Fruit fly (Drosophila melanogaster) whole organism, embryonic: ENCODE measurements around the gene CG44271.

Source experiments
- Abd-B ChIP-seq: fragments of 200-800 bp; sonication (Bioruptor generic); optimal IDR thresholded peaks from 2 replicates; lab custom pipeline; 2018; ENCODE audit warnings: missing biosample characterization, mild to moderate bottlenecking, missing genetic modification characterization, moderate library complexity
- Adf1 ChIP-seq: fragments of 200-800 bp; sonication (Bioruptor generic); IDR thresholded peaks from 2 replicates; pipeline ENCODE4 v1.3.6; 2022; ENCODE audit warnings: missing biosample characterization, missing genetic modification characterization
- Bteb2 ChIP-seq: fragments of 200-800 bp; sonication (Bioruptor generic); optimal IDR thresholded peaks from 2 replicates; lab custom pipeline; 2016; ENCODE audit warnings: missing biosample characterization, missing genetic modification characterization
- CG10147 ChIP-seq: fragments of 200-800 bp; sonication (Bioruptor generic); optimal IDR thresholded peaks from 2 replicates; lab custom pipeline; 2019; ENCODE audit warnings: missing biosample characterization, mild to moderate bottlenecking, missing genetic modification characterization, moderate library complexity
- CG10654 ChIP-seq: fragments of 200-800 bp; sonication (Bioruptor generic); optimal IDR thresholded peaks from 2 replicates; lab custom pipeline; 2016; ENCODE audit warnings: missing biosample characterization, missing genetic modification characterization
- CG10979 ChIP-seq: fragments of 200-800 bp; sonication (Bioruptor generic); optimal IDR thresholded peaks from 2 replicates; lab custom pipeline; 2018; ENCODE audit warnings: missing biosample characterization, mild to moderate bottlenecking, missing genetic modification characterization, moderate library complexity
- CG11560 ChIP-seq: fragments of 200-800 bp; sonication (Bioruptor generic); IDR thresholded peaks from 3 replicates; pipeline ENCODE4 v1.3.6; 2022; ENCODE audit warnings: missing biosample characterization, missing genetic modification characterization
- CG11723 ChIP-seq: fragments of 200-800 bp; sonication (Bioruptor generic); optimal IDR thresholded peaks from 2 replicates; lab custom pipeline; 2017; ENCODE audit warnings: missing biosample characterization, mild to moderate bottlenecking, missing genetic modification characterization
- CG12299 ChIP-seq: fragments of 200-800 bp; sonication (Bioruptor generic); optimal IDR thresholded peaks from 2 replicates; lab custom pipeline; 2018; ENCODE audit warnings: missing biosample characterization, mild to moderate bottlenecking, missing genetic modification characterization
- CG13624 ChIP-seq: fragments of 200-800 bp; sonication (Bioruptor generic); optimal IDR thresholded peaks from 2 replicates; lab custom pipeline; 2016; ENCODE audit warnings: missing biosample characterization, missing genetic modification characterization
- CG14441 ChIP-seq: fragments of 200-800 bp; sonication (Bioruptor generic); IDR thresholded peaks from 2 replicates; pipeline ENCODE4 v1.3.6; 2022; ENCODE audit warnings: missing biosample characterization, missing genetic modification characterization
- CG17385 ChIP-seq: fragments of 200-800 bp; sonication (Bioruptor generic); optimal IDR thresholded peaks from 3 replicates; lab custom pipeline; 2018; ENCODE audit warnings: missing biosample characterization, mild to moderate bottlenecking, missing genetic modification characterization
- CG17612 ChIP-seq: fragments of 200-800 bp; sonication (Bioruptor generic); IDR thresholded peaks from 2 replicates; pipeline ENCODE4 v1.3.6; 2022; ENCODE audit warnings: missing biosample characterization, missing genetic modification characterization
- CG17829 ChIP-seq: fragments of 200-800 bp; optimal IDR thresholded peaks from 2 replicates; lab custom pipeline; 2019; ENCODE audit warnings: missing biosample characterization, mild to moderate bottlenecking, missing genetic modification characterization, moderate library complexity
- CG2116 ChIP-seq: fragments of 200-800 bp; sonication (Bioruptor generic); optimal IDR thresholded peaks from 3 replicates; lab custom pipeline; 2018; ENCODE audit warnings: missing biosample characterization, mild to moderate bottlenecking, missing genetic modification characterization
- CG5245 ChIP-seq: fragments of 200-800 bp; sonication (Bioruptor generic); optimal IDR thresholded peaks from 3 replicates; lab custom pipeline; 2016; ENCODE audit warnings: missing biosample characterization, missing genetic modification characterization
- CG6254 ChIP-seq: fragments of 200-800 bp; sonication (Bioruptor generic); optimal IDR thresholded peaks from 3 replicates; lab custom pipeline; 2017; ENCODE audit warnings: mild to moderate bottlenecking, missing biosample characterization, missing genetic modification reagents, missing genetic modification characterization
- CG8089 ChIP-seq: fragments of 200-800 bp; sonication (Bioruptor generic); optimal IDR thresholded peaks from 3 replicates; lab custom pipeline; 2016; ENCODE audit warnings: missing biosample characterization, missing genetic modification characterization
- CG8281 ChIP-seq: fragments of 200-800 bp; sonication (Bioruptor generic); optimal IDR thresholded peaks from 2 replicates; lab custom pipeline; 2018; ENCODE audit warnings: missing biosample characterization, mild to moderate bottlenecking, missing genetic modification characterization, moderate library complexity
- CG9932 ChIP-seq: fragments of 200-800 bp; sonication (Bioruptor generic); IDR thresholded peaks from 2 replicates; pipeline ENCODE4 v1.3.6; 2022; ENCODE audit warnings: missing biosample characterization, missing genetic modification characterization
- CTCF ChIP-seq: fragments of 200-800 bp; sonication (Bioruptor generic); optimal IDR thresholded peaks from 2 replicates; lab custom pipeline; 2017; ENCODE audit warnings: missing biosample characterization, mild to moderate bottlenecking, missing genetic modification characterization, moderate library complexity
- D ChIP-seq, 2 experiments: fragments of 200-800 bp in 1 of 2; fragments of >200 bp in 1 of 2; sonication (Bioruptor generic) in 1 of 2; optimal IDR thresholded peaks; 2 replicates in 1 of 2; 3 replicates in 1 of 2; lab custom pipeline; 2017; ENCODE audit warnings: mild to moderate bottlenecking in 1 of 2, missing biosample characterization in 1 of 2, missing genetic modification characterization in 1 of 2, missing genetic modification reagents in 1 of 2
- E2f1 ChIP-seq: fragments of 200-800 bp; sonication (Bioruptor generic); IDR thresholded peaks from 2 replicates; pipeline ENCODE4 v1.3.6; 2022; ENCODE audit warnings: missing biosample characterization, missing genetic modification characterization
- Ets65A ChIP-seq: fragments of 200-800 bp; sonication (Bioruptor generic); peaks from one replicate; lab custom pipeline; 2016; ENCODE audit warnings: missing biosample characterization, missing genetic modification characterization
- Fer1 ChIP-seq: fragments of 200-800 bp; sonication (Bioruptor generic); optimal IDR thresholded peaks from 2 replicates; lab custom pipeline; 2017; ENCODE audit warnings: missing biosample characterization, mild to moderate bottlenecking, missing genetic modification characterization
- Hr3 ChIP-seq: fragments of 200-800 bp; sonication (Bioruptor generic); optimal IDR thresholded peaks from 3 replicates; lab custom pipeline; 2016; ENCODE audit warnings: missing biosample characterization, missing genetic modification characterization
- Max ChIP-seq: fragments of 200-800 bp; sonication (Bioruptor generic); optimal IDR thresholded peaks from 2 replicates; lab custom pipeline; 2016; ENCODE audit warnings: missing biosample characterization, mild to moderate bottlenecking, missing genetic modification characterization
- Myb ChIP-seq: fragments of 200-800 bp; sonication (Bioruptor generic); optimal IDR thresholded peaks from 2 replicates; lab custom pipeline; 2016; ENCODE audit warnings: missing biosample characterization, missing genetic modification characterization
- NC2β ChIP-seq: fragments of 200-800 bp; sonication (Bioruptor generic); optimal IDR thresholded peaks from 2 replicates; lab custom pipeline; 2016; ENCODE audit warnings: missing biosample characterization, missing genetic modification characterization
- NFAT ChIP-seq: fragments of 200-800 bp; sonication (Bioruptor generic); IDR thresholded peaks from 2 replicates; pipeline ENCODE4 v1.3.6; 2022; ENCODE audit warnings: missing biosample characterization, missing genetic modification characterization
- Optix ChIP-seq: fragments of 200-800 bp; sonication (Bioruptor generic); IDR thresholded peaks from 3 replicates; pipeline ENCODE4 v1.3.6; 2022; ENCODE audit warnings: missing biosample characterization, missing genetic modification characterization
- Ptx1 ChIP-seq: fragments of 200-800 bp; sonication (Bioruptor generic); IDR thresholded peaks from 2 replicates; pipeline ENCODE4 v1.3.6; 2022; ENCODE audit warnings: missing biosample characterization, missing genetic modification characterization
- Sin3A ChIP-seq: fragments of >200 bp; optimal IDR thresholded peaks from 2 replicates; lab custom pipeline; 2018
- ap ChIP-seq: fragments of 200-800 bp; sonication (Bioruptor generic); IDR thresholded peaks from 2 replicates; pipeline ENCODE4 v1.3.6; 2022; ENCODE audit warnings: missing biosample characterization, missing genetic modification characterization
- bab2 ChIP-seq: fragments of 200-800 bp; sonication (Bioruptor generic); optimal IDR thresholded peaks from 2 replicates; lab custom pipeline; 2016; ENCODE audit warnings: missing biosample characterization, missing genetic modification characterization
- cas ChIP-seq: fragments of 200-800 bp; sonication (Bioruptor generic); IDR thresholded peaks from 2 replicates; pipeline ENCODE4 v1.3.6; 2022; ENCODE audit warnings: missing biosample characterization, missing genetic modification characterization
- chn ChIP-seq: fragments of 200-800 bp; sonication (Bioruptor generic); optimal IDR thresholded peaks from 2 replicates; lab custom pipeline; 2016; ENCODE audit warnings: missing biosample characterization, missing genetic modification characterization
- danr ChIP-seq: fragments of 200-800 bp; sonication (Bioruptor generic); IDR thresholded peaks from 2 replicates; pipeline ENCODE4 v1.3.6; 2022; ENCODE audit warnings: missing biosample characterization, missing genetic modification characterization
- disco-r ChIP-seq: fragments of 200-800 bp; sonication (Bioruptor generic); optimal IDR thresholded peaks from 2 replicates; lab custom pipeline; 2016; ENCODE audit warnings: missing biosample characterization, missing genetic modification characterization
- en ChIP-seq: fragments of 200-800 bp; sonication (Bioruptor generic); optimal IDR thresholded peaks from 2 replicates; lab custom pipeline; 2016; ENCODE audit warnings: missing biosample characterization, missing genetic modification characterization
- eyg ChIP-seq: fragments of 200-800 bp; sonication (Bioruptor generic); optimal IDR thresholded peaks from 3 replicates; lab custom pipeline; 2016; ENCODE audit warnings: missing biosample characterization, missing genetic modification characterization
- h ChIP-seq: fragments of >200 bp; optimal IDR thresholded peaks from 2 replicates; lab custom pipeline; 2017
- ham ChIP-seq: fragments of 200-800 bp; sonication (Bioruptor generic); IDR thresholded peaks from 2 replicates; pipeline ENCODE4 v1.3.6; 2022; ENCODE audit warnings: missing biosample characterization, missing genetic modification characterization
- jumu ChIP-seq: fragments of 200-800 bp; sonication (Bioruptor generic); optimal IDR thresholded peaks from 3 replicates; lab custom pipeline; 2016; ENCODE audit warnings: missing biosample characterization, missing genetic modification characterization
- ken ChIP-seq: fragments of 200-800 bp; sonication (Bioruptor generic); IDR thresholded peaks from 3 replicates; pipeline ENCODE4 v1.3.6; 2022; ENCODE audit warnings: missing biosample characterization, missing genetic modification characterization
- lov ChIP-seq, 2 experiments: fragments of 200-800 bp in 1 of 2; fragments of >200 bp in 1 of 2; sonication (Bioruptor generic) in 1 of 2; IDR thresholded peaks in 1 of 2; optimal IDR thresholded peaks in 1 of 2; 2 replicates in 1 of 2; 3 replicates in 1 of 2; pipeline versions ENCODE4 v1.3.6 to Lab custom; 2017 to 2022; ENCODE audit warnings: missing biosample characterization in 1 of 2, missing genetic modification characterization in 1 of 2
- luna ChIP-seq: fragments of 200-800 bp; sonication (Bioruptor generic); optimal IDR thresholded peaks from 2 replicates; lab custom pipeline; 2016; ENCODE audit warnings: missing biosample characterization, missing genetic modification characterization
- mam ChIP-seq: fragments of 200-800 bp; sonication (Bioruptor generic); optimal IDR thresholded peaks from 3 replicates; lab custom pipeline; 2016; ENCODE audit warnings: missing biosample characterization, missing genetic modification characterization
- nerfin-2 ChIP-seq: fragments of 200-800 bp; sonication (Bioruptor generic); IDR thresholded peaks from 2 replicates; pipeline ENCODE4 v1.3.6; 2022; ENCODE audit warnings: missing biosample characterization, missing genetic modification characterization; ENCODE audit not compliant: partially characterized antibody
- nmo ChIP-seq: fragments of 200-800 bp; sonication (Bioruptor generic); optimal IDR thresholded peaks from 2 replicates; lab custom pipeline; 2018; ENCODE audit warnings: missing biosample characterization, mild to moderate bottlenecking, missing genetic modification characterization, moderate library complexity
- row ChIP-seq: fragments of 200-800 bp; sonication (Bioruptor generic); IDR thresholded peaks from 3 replicates; pipeline ENCODE4 v1.3.6; 2022; ENCODE audit warnings: missing biosample characterization, missing genetic modification characterization
- seq ChIP-seq: fragments of 200-800 bp; sonication (Bioruptor generic); IDR thresholded peaks from 2 replicates; pipeline ENCODE4 v1.3.6; 2022; ENCODE audit warnings: missing biosample characterization, missing genetic modification characterization
- sr ChIP-seq: fragments of 200-800 bp; sonication (Bioruptor generic); IDR thresholded peaks from 3 replicates; pipeline ENCODE4 v1.3.6; 2022; ENCODE audit warnings: missing biosample characterization, missing genetic modification characterization

Gene CG44271

DNA sequence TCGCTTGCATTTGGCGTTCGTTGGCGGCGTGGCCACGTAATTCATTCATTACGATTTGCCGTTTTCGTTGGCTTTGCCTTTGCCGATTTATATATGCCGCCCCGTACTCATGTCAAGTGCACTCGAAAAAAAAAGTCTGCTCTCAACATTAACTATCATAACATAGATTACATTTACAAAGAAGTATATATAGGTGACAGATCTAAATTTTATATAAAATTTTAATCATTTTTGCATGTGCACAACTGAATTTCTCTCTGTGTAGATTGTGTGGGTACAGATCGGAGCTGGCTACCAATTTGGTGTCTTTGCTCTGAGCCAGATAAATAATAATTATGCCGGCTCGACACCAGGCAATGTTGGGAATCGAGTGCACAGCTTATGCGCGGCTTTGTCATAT is 49.3 kb downstream of the CG44271 start (continued):
- TF ChIP-seq CG8281 = no peak
- TF ChIP-seq Adf1 (GFP tag; lab: Robert Waterston, UW) = no peak
- TF ChIP-seq Max (GFP tag; lab: Kevin White, UChicago) = peak; percentile 14
- peak; percentile 8 for TF ChIP-seq CG17385 (GFP tag; lab: Kevin White, UChicago)
- peak; percentile 68 for TF ChIP-seq row (GFP tag; lab: Robert Waterston, UW)
- TF ChIP-seq CG17612 (GFP tag; lab: Robert Waterston, UW) = no peak
- TF ChIP-seq eyg (GFP tag; lab: Kevin White, UChicago) = no peak
- peak; percentile 90 for TF ChIP-seq Ets65A (GFP tag; lab: Kevin White, UChicago)
- peak; percentile 72 for TF ChIP-seq Ptx1 (GFP tag; lab: Robert Waterston, UW)
- peak; percentile 9 for TF ChIP-seq mam
- TF ChIP-seq CTCF (GFP tag; lab: Kevin White, UChicago) = no peak
- TF ChIP-seq CG9932 (GFP tag; lab: Robert Waterston, UW) = peak; percentile 37; the same call in 1 of the 2 replicates
- no peak for TF ChIP-seq CG2116 (GFP tag; lab: Kevin White, UChicago)
- TF ChIP-seq ken (GFP tag; lab: Robert Waterston, UW) = peak; percentile 33; the same call in 1 of the 3 replicates
- TF ChIP-seq ap (GFP tag; lab: Robert Waterston, UW) = peak; percentile 31; the same call in 1 of the 2 replicates
- TF ChIP-seq CG10979 (tag; lab: Kevin White, UChicago) = peak; percentile 45
- TF ChIP-seq NC2β (GFP tag; lab: Kevin White, UChicago) = peak; percentile 21
- peak; percentile 39 for TF ChIP-seq nmo (GFP tag; lab: Kevin White, UChicago)
- no peak for TF ChIP-seq disco-r (GFP tag; lab: Kevin White, UChicago)
- TF ChIP-seq Hr3 (GFP tag; lab: Kevin White, UChicago) = peak; percentile 29
- no peak for TF ChIP-seq nerfin-2 (GFP tag; lab: Robert Waterston, UW)
- TF ChIP-seq CG13624 = no peak
- no peak for TF ChIP-seq D (optimal IDR thresholded peaks at IDR 0.05; lab: Kevin White, UChicago)
- TF ChIP-seq D (GFP tag; optimal IDR thresholded peaks at IDR 0.05; lab: Kevin White, UChicago) = peak; percentile 30
- TF ChIP-seq CG11723 (GFP tag; lab: Kevin White, UChicago) = no peak
- peak; percentile 2 for TF ChIP-seq Fer1 (GFP tag; lab: Kevin White, UChicago)
- TF ChIP-seq danr (GFP tag; lab: Robert Waterston, UW) = no peak
- TF ChIP-seq Myb (GFP tag; lab: Kevin White, UChicago) = peak; percentile 8
- no peak for TF ChIP-seq CG12299
- peak; percentile 73 for TF ChIP-seq CG14441 (GFP tag; lab: Robert Waterston, UW)
- TF ChIP-seq cas (GFP tag; lab: Robert Waterston, UW) = no peak
- no peak for TF ChIP-seq luna (GFP tag; lab: Kevin White, UChicago)
- TF ChIP-seq E2f1 = peak; percentile 63
- peak; percentile 20 for TF ChIP-seq CG10654 (GFP tag; lab: Kevin White, UChicago)
- TF ChIP-seq CG11560 (tag; lab: Robert Waterston, UW) = no peak
- TF ChIP-seq NFAT (GFP tag; lab: Robert Waterston, UW) = no peak
- TF ChIP-seq h (lab: Kevin White, UChicago) = no peak
- TF ChIP-seq en (GFP tag; lab: Kevin White, UChicago) = no peak
- no peak for TF ChIP-seq Sin3A (lab: Kevin White, UChicago)
- TF ChIP-seq chn (GFP tag; lab: Kevin White, UChicago) = peak; percentile 42
- TF ChIP-seq CG10147 (GFP tag; lab: Kevin White, UChicago) = no peak
- TF ChIP-seq lov (optimal IDR thresholded peaks at IDR 0.05; lab: Kevin White, UChicago) = no peak
- peak; percentile 68; the same call in 1 of the 3 replicates for TF ChIP-seq lov (GFP tag; IDR thresholded peaks at IDR 0.05; lab: Robert Waterston, UW)
- peak; percentile 46 for TF ChIP-seq CG17829 (tag; lab: Kevin White, UChicago)
- TF ChIP-seq ham (GFP tag; lab: Robert Waterston, UW) = no peak
- no peak for TF ChIP-seq sr (GFP tag; lab: Robert Waterston, UW)
- no peak for TF ChIP-seq Optix
- no peak for TF ChIP-seq jumu (GFP tag; lab: Kevin White, UChicago)
- TF ChIP-seq Abd-B (GFP tag; lab: Kevin White, UChicago) = peak; percentile 13
- peak; percentile 8 for TF ChIP-seq bab2
- TF ChIP-seq Bteb2 (GFP tag; lab: Kevin White, UChicago) = no peak
- TF ChIP-seq CG5245 (GFP tag; lab: Kevin White, UChicago) = no peak
- peak; percentile 63; the same call in 1 of the 2 replicates for TF ChIP-seq seq
- TF ChIP-seq CG8089 (GFP tag; lab: Kevin White, UChicago) = no peak
- no peak for TF ChIP-seq CG6254 (GFP tag; lab: Kevin White, UChicago)
